Worm (Caenorhabditis elegans) whole organism, early embryonic: ENCODE measurements around the gene ram-5.
A peak's percentile ranks its signal among the peaks of the same experiment; 100 is the strongest.

ENCODE experiments used
- B0310.2 ChIP-seq: sonication (generic microtip); optimal IDR thresholded peaks from 2 replicates; lab custom pipeline; 2016; ENCODE audit warnings: mild to moderate bottlenecking, missing genetic modification characterization, missing compliant biosample characterization
- F13C5.2 ChIP-seq: sonication (generic microtip); optimal IDR thresholded peaks from 2 replicates; lab custom pipeline; 2017; ENCODE audit warnings: mild to moderate bottlenecking, missing genetic modification characterization, inconsistent platforms, missing compliant biosample characterization
- aly-1 ChIP-seq: sonication (generic microtip); optimal IDR thresholded peaks from 2 replicates; lab custom pipeline; 2016; ENCODE audit warnings: missing genetic modification characterization, missing compliant biosample characterization
- ama-1 ChIP-seq: fragments of 150-350 bp; optimal IDR thresholded peaks from 2 replicates; lab custom pipeline; 2014
- ceh-13 ChIP-seq: fragments of 200-800 bp; sonication (Bioruptor generic); optimal IDR thresholded peaks from 2 replicates; lab custom pipeline; 2018; ENCODE audit warnings: mild to moderate bottlenecking, missing genetic modification characterization, missing compliant biosample characterization
- ceh-36 ChIP-seq: sonication (generic microtip); optimal IDR thresholded peaks from 2 replicates; lab custom pipeline; 2016; ENCODE audit warnings: missing genetic modification characterization, inconsistent platforms, missing compliant biosample characterization
- ets-7 ChIP-seq: sonication (generic microtip); optimal IDR thresholded peaks from 2 replicates; lab custom pipeline; 2016; ENCODE audit warnings: missing genotype, missing genetic modification characterization, missing compliant biosample characterization
- flt-1 ChIP-seq: fragments of 200-800 bp; sonication (Bioruptor generic); IDR thresholded peaks from 2 replicates; pipeline ENCODE4 v1.3.6; 2022; ENCODE audit warnings: missing genetic modification characterization, missing compliant biosample characterization
- hmbx-1 ChIP-seq: sonication (generic microtip); optimal IDR thresholded peaks from 2 replicates; lab custom pipeline; 2016; ENCODE audit warnings: mild to moderate bottlenecking, missing genetic modification characterization, missing compliant biosample characterization
- hmg-4 ChIP-seq: fragments of 200-800 bp; sonication (Bioruptor generic); optimal IDR thresholded peaks from 2 replicates; lab custom pipeline; 2018; ENCODE audit warnings: mild to moderate bottlenecking, missing genetic modification characterization, missing compliant biosample characterization
- hnd-1 ChIP-seq: sonication (generic microtip); optimal IDR thresholded peaks from 2 replicates; lab custom pipeline; 2016; ENCODE audit warnings: missing genetic modification characterization, missing compliant biosample characterization
- pes-1 ChIP-seq: fragments of 200-800 bp; sonication (Bioruptor generic); IDR thresholded peaks from 2 replicates; pipeline ENCODE4 v1.3.6; 2022; ENCODE audit warnings: missing genetic modification reagents, missing genetic modification characterization, missing compliant biosample characterization
- scrt-1 ChIP-seq: fragments of 200-800 bp; sonication (Bioruptor generic); IDR thresholded peaks from 2 replicates; pipeline ENCODE4 v1.3.6; 2022; ENCODE audit warnings: missing genetic modification characterization, missing compliant biosample characterization
- sea-1 ChIP-seq: fragments of 200-800 bp; sonication (Bioruptor generic); conservative IDR thresholded peaks from 2 replicates; pipeline ENCODE4 v1.3.6; 2022; ENCODE audit warnings: missing genetic modification characterization, missing compliant biosample characterization
- tbx-11 ChIP-seq: fragments of 200-800 bp; sonication (Bioruptor generic); IDR thresholded peaks from 2 replicates; pipeline ENCODE4 v1.3.6; 2022; ENCODE audit warnings: missing genetic modification characterization, missing compliant biosample characterization
- tbx-37 ChIP-seq: fragments of 200-800 bp; sonication (Bioruptor generic); conservative IDR thresholded peaks from 2 replicates; pipeline ENCODE4 v1.3.6; 2022; ENCODE audit warnings: missing genetic modification reagents, missing genetic modification characterization, missing compliant biosample characterization
- tra-4 ChIP-seq: sonication (generic microtip); optimal IDR thresholded peaks from 2 replicates; lab custom pipeline; 2017; ENCODE audit warnings: missing genetic modification characterization, missing compliant biosample characterization

ram-5 gene

ce11 chrX:14505578-14506353 lies 44.2 kb upstream of the ram-5 start:
- TF ChIP-seq hmg-4 (GFP tag; lab: Kevin White, UChicago) (peak; percentile 82), sea-1 (GFP tag; lab: Robert Waterston, UW) (0 out of 2 replicates have a peak, but pooled peaks have one; percentile 40), pes-1 (GFP tag; lab: Robert Waterston, UW) (no peak)

ce11 chrX:14507992-14508391 lies 42.0 kb upstream of the ram-5 start:
- no peak for TF ChIP-seq F13C5.2 (tag; lab: Kevin White, UChicago)
- TF ChIP-seq hnd-1 (tag; lab: Kevin White, UChicago), result no peak
- no peak for TF ChIP-seq ama-1 (lab: Kevin White, UChicago)
- TF ChIP-seq ets-7 (tag; lab: Kevin White, UChicago), result no peak
- no peak for TF ChIP-seq tra-4 (tag; lab: Kevin White, UChicago)
- TF ChIP-seq tbx-37, result no peak
- no peak for TF ChIP-seq hmg-4 (GFP tag; lab: Kevin White, UChicago)
- no peak for TF ChIP-seq aly-1 (tag; lab: Kevin White, UChicago)
- no peak for TF ChIP-seq sea-1 (GFP tag; lab: Robert Waterston, UW)
- no peak for TF ChIP-seq hmbx-1 (tag; lab: Kevin White, UChicago)
- TF ChIP-seq ceh-13 (GFP tag; lab: Kevin White, UChicago), result no peak
- no peak for TF ChIP-seq tbx-11 (GFP tag; lab: Robert Waterston, UW)
- no peak for TF ChIP-seq scrt-1 (GFP tag; lab: Robert Waterston, UW)

- TF ChIP-seq hmbx-1 (tag; lab: Kevin White, UChicago) (no peak), flt-1 (GFP tag; lab: Robert Waterston, UW) (no peak), hnd-1 (tag; lab: Kevin White, UChicago) (no peak), tra-4 (tag; lab: Kevin White, UChicago) (no peak), ama-1 (lab: Kevin White, UChicago) (no peak), ceh-36 (no peak), aly-1 (tag; lab: Kevin White, UChicago) (no peak), ceh-13 (GFP tag; lab: Kevin White, UChicago) (no peak), F13C5.2 (tag; lab: Kevin White, UChicago) (no peak), B0310.2 (tag; lab: Kevin White, UChicago) (no peak), pes-1 (GFP tag; lab: Robert Waterston, UW) (no peak), ets-7 (tag; lab: Kevin White, UChicago) (no peak), hmg-4 (GFP tag; lab: Kevin White, UChicago) (no peak), sea-1 (GFP tag; lab: Robert Waterston, UW) (no peak), tbx-37 (no peak), tbx-11 (GFP tag; lab: Robert Waterston, UW) (no peak)
Measured at ce11 chrX:14508823-14509259, 41.1 kb upstream of the ram-5 start.

- TF ChIP-seq sea-1 (GFP tag; lab: Robert Waterston, UW) (no peak), F13C5.2 (tag; lab: Kevin White, UChicago) (no peak), flt-1 (GFP tag; lab: Robert Waterston, UW) (no peak), tbx-37 (no peak), tbx-11 (GFP tag; lab: Robert Waterston, UW) (no peak), ceh-13 (GFP tag; lab: Kevin White, UChicago) (no peak), hnd-1 (tag; lab: Kevin White, UChicago) (no peak), tra-4 (tag; lab: Kevin White, UChicago) (no peak), pes-1 (GFP tag; lab: Robert Waterston, UW) (no peak), ets-7 (tag; lab: Kevin White, UChicago) (no peak)
Measured at ce11 chrX:14510358-14510757, 39.6 kb upstream of the ram-5 start.

- TF ChIP-seq hmbx-1 (tag; lab: Kevin White, UChicago) (no peak), flt-1 (GFP tag; lab: Robert Waterston, UW) (no peak), tbx-37 (no peak), pes-1 (GFP tag; lab: Robert Waterston, UW) (no peak), ceh-36 (no peak), ets-7 (tag; lab: Kevin White, UChicago) (no peak), ceh-13 (GFP tag; lab: Kevin White, UChicago) (no peak), hmg-4 (GFP tag; lab: Kevin White, UChicago) (no peak), hnd-1 (tag; lab: Kevin White, UChicago) (no peak), sea-1 (GFP tag; lab: Robert Waterston, UW) (no peak), F13C5.2 (tag; lab: Kevin White, UChicago) (no peak), aly-1 (tag; lab: Kevin White, UChicago) (no peak), B0310.2 (tag; lab: Kevin White, UChicago) (no peak), scrt-1 (GFP tag; lab: Robert Waterston, UW) (no peak), tra-4 (tag; lab: Kevin White, UChicago) (no peak)
Measured at ce11 chrX:14512817-14513216, 37.1 kb upstream of the ram-5 start, which contains the start of gene fbxa-141. TSS of gene fbxa-141 (minus strand) at chrX:14512917.

- TF ChIP-seq ceh-36 (peak; percentile 5), pes-1 (GFP tag; lab: Robert Waterston, UW) (no peak)
Measured at ce11 chrX:14513462-14513861, 36.5 kb upstream of the ram-5 start.

- TF ChIP-seq pes-1 (GFP tag; lab: Robert Waterston, UW) (no peak), aly-1 (tag; lab: Kevin White, UChicago) (no peak), sea-1 (GFP tag; lab: Robert Waterston, UW) (no peak)
Measured at ce11 chrX:14515028-14515427, 34.9 kb upstream of the ram-5 start, which contains the start of gene gcsh-1. TSS of gene gcsh-1 (minus strand) at chrX:14515073.
